Worm (Caenorhabditis elegans): Measurements from ENCODE around the gene Y47D3B.12.

Y47D3B.12 gene

ce11 chrIII:11380555-11380954 lies 22.3 kb upstream of the Y47D3B.12 start (continued):
- TF ChIP-seq nhr-11 (tag; optimal IDR thresholded peaks at IDR 0.05) (no peak), mxl-3 (GFP tag; optimal IDR thresholded peaks at IDR 0.05) (peak; percentile 88), daf-16 (GFP tag; optimal IDR thresholded peaks at IDR 0.05) (no peak), daf-16 (tag; optimal IDR thresholded peaks at IDR 0.05) (no peak), nhr-10 (tag; optimal IDR thresholded peaks at IDR 0.05) (no peak), dpl-1 (GFP tag; optimal IDR thresholded peaks at IDR 0.05) (no peak), snpc-1.2 (GFP tag; IDR thresholded peaks at IDR 0.05) (no peak), Y105C5A.15 (GFP tag; IDR thresholded peaks at IDR 0.05) (no peak), T26A8.4 (GFP tag; IDR thresholded peaks at IDR 0.05) (no peak), unc-39 (tag; optimal IDR thresholded peaks at IDR 0.05) (no peak), lin-39 (tag; optimal IDR thresholded peaks at IDR 0.05) (no peak), ZK546.5 (tag; optimal IDR thresholded peaks at IDR 0.05) (no peak), gei-8 (GFP tag; optimal IDR thresholded peaks at IDR 0.05) (no peak), lin-13 (GFP tag; optimal IDR thresholded peaks at IDR 0.05) (no peak), mdt-29 (GFP tag; IDR thresholded peaks at IDR 0.05) (no peak), zag-1 (tag; optimal IDR thresholded peaks at IDR 0.05) (no peak), hlh-30 (tag; optimal IDR thresholded peaks at IDR 0.05; ENCODE audit: insufficient read depth) (peak; percentile 33), mep-1 (tag; optimal IDR thresholded peaks at IDR 0.05) (peak; percentile 28), fkh-10 (GFP tag; optimal IDR thresholded peaks at IDR 0.05) (peak; percentile 31), ceh-32 (tag; optimal IDR thresholded peaks at IDR 0.05; ENCODE audit: poor library complexity) (no peak), hlh-11 (tag; optimal IDR thresholded peaks at IDR 0.05) (peak; percentile 58), skn-1 (tag; optimal IDR thresholded peaks at IDR 0.05) (no peak), lin-1 (GFP tag; IDR thresholded peaks at IDR 0.05) (no peak), D1046.2 (GFP tag; IDR thresholded peaks at IDR 0.05) (no peak), dmd-6 (GFP tag; IDR thresholded peaks at IDR 0.05) (no peak), jun-1 (tag; optimal IDR thresholded peaks at IDR 0.05) (no peak), Y5F2A.4 (GFP tag; optimal IDR thresholded peaks at IDR 0.05) (no peak), unc-62 (GFP tag; optimal IDR thresholded peaks at IDR 0.05 in 1 of 2) (no peak), unc-62 (tag; optimal IDR thresholded peaks at IDR 0.05) (no peak), fos-1 (tag; optimal IDR thresholded peaks at IDR 0.05) (no peak), cey-2 (tag; optimal IDR thresholded peaks at IDR 0.05; ENCODE audit: borderline replicate concordance, insufficient read depth) (no peak), unc-130 (GFP tag; optimal IDR thresholded peaks at IDR 0.05) (no peak), T20F7.1 (GFP tag; optimal IDR thresholded peaks at IDR 0.05) (no peak), nhr-237 (tag; optimal IDR thresholded peaks at IDR 0.05) (no peak), lim-7 (GFP tag; IDR thresholded peaks at IDR 0.05) (no peak), ceh-44 (GFP tag; IDR thresholded peaks at IDR 0.05) (no peak), hmg-1.1 (GFP tag; IDR thresholded peaks at IDR 0.05) (0 out of 2 replicates have a peak, but pooled peaks have one; percentile 8), lsy-2 (tag; optimal IDR thresholded peaks at IDR 0.05) (peak in 1 of 2 experiments; percentile 23)

- TF ChIP-seq vab-7 (GFP tag; IDR thresholded peaks at IDR 0.05) (no peak), T26A8.4 (GFP tag; IDR thresholded peaks at IDR 0.05) (no peak), F44E2.7 (GFP tag; IDR thresholded peaks at IDR 0.05) (no peak), nhr-237 (tag; optimal IDR thresholded peaks at IDR 0.05) (no peak), unc-62 (GFP tag; optimal IDR thresholded peaks at IDR 0.05 in 1 of 2) (peak in 1 of 2 experiments; percentile 4), unc-62 (tag; optimal IDR thresholded peaks at IDR 0.05) (no peak), daf-12 (tag; optimal IDR thresholded peaks at IDR 0.05) (no peak), Y75B8A.6 (GFP tag; IDR thresholded peaks at IDR 0.05) (no peak)
Measured at ce11 chrIII:11381922-11382321, 20.9 kb upstream of the Y47D3B.12 start, which contains the start of gene subs-4. TSS of gene subs-4 (plus strand) at chrIII:11382222.

Measured in whole organism, L4 larva.